Fruit fly (Drosophila melanogaster) whole organism, wandering third instar larva: Measurements from ENCODE around the gene CG31199.

ENCODE experiments used
- CG32264 ChIP-seq: fragments of 200-800 bp; sonication (Bioruptor generic); optimal IDR thresholded peaks from 2 replicates; lab custom pipeline; 2016; ENCODE audit warnings: missing biosample characterization, missing genetic modification characterization
- CG9705 ChIP-seq: fragments of 200-800 bp; sonication (Bioruptor generic); optimal IDR thresholded peaks from 2 replicates; lab custom pipeline; 2018; ENCODE audit warnings: missing biosample characterization, mild to moderate bottlenecking, missing genetic modification characterization
- HLH106 ChIP-seq: fragments of 200-800 bp; optimal IDR thresholded peaks from 3 replicates; lab custom pipeline; 2019; ENCODE audit warnings: missing biosample characterization, mild to moderate bottlenecking, missing genetic modification characterization, moderate library complexity
- OdsH ChIP-seq: fragments of 200-800 bp; sonication (Bioruptor generic); optimal IDR thresholded peaks from 2 replicates; lab custom pipeline; 2016; ENCODE audit warnings: missing biosample characterization, mild to moderate bottlenecking, missing genetic modification characterization
- brk ChIP-seq: fragments of 200-800 bp; sonication (Bioruptor generic); optimal IDR thresholded peaks from 2 replicates; lab custom pipeline; 2016; ENCODE audit warnings: missing biosample characterization, mild to moderate bottlenecking, missing genetic modification characterization
- fru ChIP-seq: fragments of 200-800 bp; sonication (Bioruptor generic); optimal IDR thresholded peaks from 3 replicates; lab custom pipeline; 2016; ENCODE audit warnings: missing biosample characterization, mild to moderate bottlenecking, missing genetic modification characterization
- pan ChIP-seq: fragments of >200 bp; optimal IDR thresholded peaks from 2 replicates; lab custom pipeline; 2017

- TF ChIP-seq HLH106 (tag; lab: Kevin White, UChicago) (no peak), OdsH (no peak), brk (GFP tag; lab: Kevin White, UChicago) (no peak), CG9705 (GFP tag; lab: Kevin White, UChicago) (no peak), fru (GFP tag; lab: Kevin White, UChicago) (no peak), CG32264 (no peak), pan (lab: Kevin White, UChicago) (no peak)
Measured at dm6 chr3R:20714360-20714759, 29.3 kb downstream of the CG31199 start, which contains the start of gene Oamb.
